Worm (Caenorhabditis elegans) whole organism, L2 larva: ENCODE data around the gene col-81.

Experiments used
- aly-2 ChIP-seq: fragments of 150-350 bp; optimal IDR thresholded peaks from 2 replicates; lab custom pipeline; 2014; ENCODE audit warnings: missing biosample characterization, missing genetic modification characterization
- blmp-1 ChIP-seq: sonication (generic microtip); optimal IDR thresholded peaks from 2 replicates; lab custom pipeline; 2017; ENCODE audit warnings: missing genetic modification characterization, mild to moderate bottlenecking, missing compliant biosample characterization, antibody characterized with exemption, moderate library complexity; ENCODE audit not compliant: insufficient read depth
- fos-1 ChIP-seq: fragments of 150-350 bp; optimal IDR thresholded peaks from 2 replicates; lab custom pipeline; 2014; ENCODE audit warnings: missing biosample characterization, missing genetic modification characterization
- lin-13 ChIP-seq: fragments of 150-350 bp; optimal IDR thresholded peaks from 2 replicates; lab custom pipeline; 2014; ENCODE audit warnings: missing biosample characterization, missing genetic modification reagents, missing genetic modification characterization
- nhr-11 ChIP-seq: fragments of 150-350 bp; optimal IDR thresholded peaks from 2 replicates; lab custom pipeline; 2014; ENCODE audit warnings: missing biosample characterization, missing genetic modification characterization
- sma-9 ChIP-seq, 2 experiments: fragments of 150-350 bp in 1 of 2; sonication (generic microtip) in 1 of 2; optimal IDR thresholded peaks; 2 replicates each; lab custom pipeline; 2014 to 2016; ENCODE audit warnings: missing genetic modification characterization in 2 of 2, mild to moderate bottlenecking in 1 of 2, missing biosample characterization in 1 of 2, missing compliant biosample characterization in 1 of 2, missing genetic modification reagents in 1 of 2, moderate library complexity in 1 of 2
- unc-39 ChIP-seq: fragments of 150-350 bp; optimal IDR thresholded peaks from 2 replicates; lab custom pipeline; 2014; ENCODE audit warnings: missing biosample characterization, missing genetic modification characterization
- unc-55 ChIP-seq: fragments of 150-350 bp; sonication (generic microtip); optimal IDR thresholded peaks from 3 replicates; lab custom pipeline; 2014; ENCODE audit warnings: missing biosample characterization, missing genetic modification reagents, missing genetic modification characterization
- zag-1 ChIP-seq: fragments of 150-350 bp; optimal IDR thresholded peaks from 2 replicates; lab custom pipeline; 2014; ENCODE audit warnings: missing biosample characterization, missing genetic modification characterization

DNA sequence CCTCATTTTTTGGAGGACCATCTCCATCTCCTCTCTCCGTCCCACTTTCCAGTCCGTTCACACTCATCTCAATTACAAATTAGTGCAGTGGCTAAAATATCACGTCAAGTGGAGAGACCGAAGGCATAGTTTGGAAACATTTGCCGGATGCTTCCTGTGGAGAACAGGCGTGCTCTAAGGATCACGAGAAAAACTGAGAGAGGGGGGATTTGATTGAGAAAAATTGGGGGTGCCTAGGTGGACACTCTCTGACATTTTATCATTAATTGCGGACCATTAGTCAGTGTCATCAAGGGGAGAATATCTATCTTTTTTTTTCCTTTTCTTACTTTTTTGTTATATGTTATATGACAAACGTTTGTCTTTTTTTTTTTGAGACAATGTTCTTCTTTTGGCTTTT is 31.6 kb downstream of the col-81 start:
- TF ChIP-seq blmp-1 (tag; lab: Kevin White, UChicago) (no peak), zag-1 (tag; lab: Kevin White, UChicago) (no peak), unc-55 (GFP tag; lab: Kevin White, UChicago) (no peak), aly-2 (tag; lab: Kevin White, UChicago) (no peak), unc-39 (tag; lab: Kevin White, UChicago) (no peak), fos-1 (tag; lab: Kevin White, UChicago) (no peak), nhr-11 (no peak), lin-13 (GFP tag; lab: Kevin White, UChicago) (no peak), sma-9 (GFP tag; optimal IDR thresholded peaks at IDR 0.05; lab: Kevin White, UChicago) (no peak), sma-9 (tag; optimal IDR thresholded peaks at IDR 0.05; lab: Kevin White, UChicago) (no peak)
